Fruit fly (Drosophila melanogaster): ENCODE measurements around the gene CG10748.

- TF ChIP-seq rn (GFP tag; IDR thresholded peaks at IDR 0.05) (no peak), CG13204 (GFP tag; optimal IDR thresholded peaks at IDR 0.05) (no peak)
These were observed 35.8 kb upstream of the CG10748 start for dm6 chr3L:13007946-13008462.

Data from whole organism, pupa.